Fruit fly (Drosophila melanogaster): Measurements from ENCODE around the gene CG3226.

The CG3226 gene

DNA sequence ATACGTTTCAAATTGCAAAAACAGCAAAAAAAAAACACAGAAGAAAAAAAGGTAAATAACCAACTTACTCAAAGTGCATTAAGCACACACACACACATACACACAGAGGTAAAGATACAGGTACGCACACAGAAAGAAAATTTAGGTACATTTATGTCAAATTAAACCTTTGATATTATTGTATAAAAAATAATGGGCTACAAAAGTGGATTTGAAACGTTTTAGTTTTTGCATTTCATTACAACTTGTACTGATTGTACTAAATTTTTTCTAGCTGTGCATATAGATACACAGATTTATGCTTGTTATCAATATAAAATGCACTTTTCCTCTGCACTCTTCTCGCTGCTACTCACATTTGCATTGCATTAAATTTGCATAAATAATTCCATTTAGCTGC is 36.7 kb downstream of the CG3226 start:
- TF ChIP-seq CG12071 (GFP tag; optimal IDR thresholded peaks at IDR 0.05) (no peak), Sox102F (GFP tag; optimal IDR thresholded peaks at IDR 0.05) (peak; percentile 0), prd (optimal IDR thresholded peaks at IDR 0.05) (no peak), prd (GFP tag; IDR thresholded peaks at IDR 0.05) (peak; percentile 10; the same call in 1 of the 3 replicates), CG8765 (GFP tag; IDR thresholded peaks at IDR 0.05) (no peak), gem (tag; optimal IDR thresholded peaks at IDR 0.05) (peak; percentile 10), CG2678 (tag; optimal IDR thresholded peaks at IDR 0.05) (no peak), stwl (tag; optimal IDR thresholded peaks at IDR 0.05) (no peak), CG6791 (GFP tag; IDR thresholded peaks at IDR 0.05; ENCODE audit: partially characterized antibody) (no peak), pb (GFP tag; optimal IDR thresholded peaks at IDR 0.05) (no peak), kah (GFP tag; optimal IDR thresholded peaks at IDR 0.05) (no peak), Drgx (GFP tag; IDR thresholded peaks at IDR 0.05) (peak; percentile 35; the same call in 1 of the 2 replicates), dmrt11E (tag; optimal IDR thresholded peaks at IDR 0.05) (peak; percentile 4), Myb (GFP tag; optimal IDR thresholded peaks at IDR 0.05) (no peak), CG17385 (GFP tag; optimal IDR thresholded peaks at IDR 0.05) (no peak), CG8290 (GFP tag; optimal IDR thresholded peaks at IDR 0.05) (no peak), CG8290 (tag; optimal IDR thresholded peaks at IDR 0.05) (no peak), caup (GFP tag; optimal IDR thresholded peaks at IDR 0.05; ENCODE audit: severe bottlenecking) (no peak), NK7.1 (GFP tag; optimal IDR thresholded peaks at IDR 0.05) (no peak), Oli (tag; optimal IDR thresholded peaks at IDR 0.05) (no peak), mld (GFP tag; IDR thresholded peaks at IDR 0.05; ENCODE audit: partially characterized antibody) (no peak), CG17912 (GFP tag; optimal IDR thresholded peaks at IDR 0.05) (no peak), Ptx1 (GFP tag; IDR thresholded peaks at IDR 0.05) (no peak), ftz-f1 (GFP tag; optimal IDR thresholded peaks at IDR 0.05) (no peak), ci (GFP tag; IDR thresholded peaks at IDR 0.05) (no peak), slp2 (GFP tag; optimal IDR thresholded peaks at IDR 0.05) (no peak), so (GFP tag; IDR thresholded peaks at IDR 0.05) (no peak), Antp (GFP tag; optimal IDR thresholded peaks at IDR 0.05) (no peak), zf30C (GFP tag; optimal IDR thresholded peaks at IDR 0.05) (no peak), hb (GFP tag; IDR thresholded peaks at IDR 0.05; ENCODE audit: partially characterized antibody) (no peak), sr (GFP tag; IDR thresholded peaks at IDR 0.05) (no peak), CG1024 (GFP tag; IDR thresholded peaks at IDR 0.05) (no peak), lilli (GFP tag; optimal IDR thresholded peaks at IDR 0.05) (no peak), Atf-2 (GFP tag; optimal IDR thresholded peaks at IDR 0.05) (no peak), CG31224 (GFP tag; IDR thresholded peaks at IDR 0.05) (no peak), grau (tag; optimal IDR thresholded peaks at IDR 0.05) (no peak), vvl (GFP tag; IDR thresholded peaks at IDR 0.05) (peak; percentile 9; the same call in 1 of the 2 replicates), amos (GFP tag; IDR thresholded peaks at IDR 0.05; ENCODE audit: partially characterized antibody) (no peak), Fer2 (tag; optimal IDR thresholded peaks at IDR 0.05) (no peak), bsh (GFP tag; optimal IDR thresholded peaks at IDR 0.05) (peak in 1 of 2 experiments; percentile 3), Adf1 (GFP tag; IDR thresholded peaks at IDR 0.05) (no peak), MESR4 (GFP tag; optimal IDR thresholded peaks at IDR 0.05) (no peak), gcm2 (GFP tag; optimal IDR thresholded peaks at IDR 0.05) (no peak), h (optimal IDR thresholded peaks at IDR 0.05) (no peak), Rx (GFP tag; IDR thresholded peaks at IDR 0.05) (no peak), sens (GFP tag) (peak; percentile 33), sim (GFP tag; IDR thresholded peaks at IDR 0.05) (no peak), Nf-YA (GFP tag; IDR thresholded peaks at IDR 0.05) (no peak)

All from whole organism, embryonic.